Worm (Caenorhabditis elegans): Measurements from ENCODE around the gene ssq-2.

ce11 chrIV:5012241-5012640 is 16.3 kb downstream of the ssq-2 start, which contains the start of gene srm-1:
- TF ChIP-seq nhr-237 (tag; optimal IDR thresholded peaks at IDR 0.05), result no peak
- TF ChIP-seq nhr-76 (tag; optimal IDR thresholded peaks at IDR 0.05), result no peak
- no peak for TF ChIP-seq nhr-12 (tag; optimal IDR thresholded peaks at IDR 0.05)
- TF ChIP-seq mep-1 (tag; optimal IDR thresholded peaks at IDR 0.05), result no peak
- TF ChIP-seq cnd-1 (tag; optimal IDR thresholded peaks at IDR 0.05), result no peak
- no peak for TF ChIP-seq nhr-28 (tag; optimal IDR thresholded peaks at IDR 0.05)
- no peak for TF ChIP-seq blmp-1 (tag; optimal IDR thresholded peaks at IDR 0.05)
- no peak for TF ChIP-seq ceh-39 (tag; optimal IDR thresholded peaks at IDR 0.05)
- TF ChIP-seq snpc-4 (tag; optimal IDR thresholded peaks at IDR 0.05), result no peak
- no peak for TF ChIP-seq elt-1 (tag; optimal IDR thresholded peaks at IDR 0.05; ENCODE audit: borderline replicate concordance, insufficient read depth)
- TF ChIP-seq ztf-11 (tag; optimal IDR thresholded peaks at IDR 0.05), result no peak

Data from whole organism, mixed stage, embryonic.